Worm (Caenorhabditis elegans) whole organism, early embryonic: ENCODE results near the gene sap-49.

ENCODE experiments used
- B0310.2 ChIP-seq: sonication (generic microtip); optimal IDR thresholded peaks from 2 replicates; lab custom pipeline; 2016; ENCODE audit warnings: mild to moderate bottlenecking, missing genetic modification characterization, missing compliant biosample characterization
- F13C5.2 ChIP-seq: sonication (generic microtip); optimal IDR thresholded peaks from 2 replicates; lab custom pipeline; 2017; ENCODE audit warnings: mild to moderate bottlenecking, missing genetic modification characterization, inconsistent platforms, missing compliant biosample characterization
- aly-1 ChIP-seq: sonication (generic microtip); optimal IDR thresholded peaks from 2 replicates; lab custom pipeline; 2016; ENCODE audit warnings: missing genetic modification characterization, missing compliant biosample characterization
- ama-1 ChIP-seq: fragments of 150-350 bp; optimal IDR thresholded peaks from 2 replicates; lab custom pipeline; 2014
- ceh-13 ChIP-seq: fragments of 200-800 bp; sonication (Bioruptor generic); optimal IDR thresholded peaks from 2 replicates; lab custom pipeline; 2018; ENCODE audit warnings: mild to moderate bottlenecking, missing genetic modification characterization, missing compliant biosample characterization
- ceh-36 ChIP-seq: sonication (generic microtip); optimal IDR thresholded peaks from 2 replicates; lab custom pipeline; 2016; ENCODE audit warnings: missing genetic modification characterization, inconsistent platforms, missing compliant biosample characterization
- ets-7 ChIP-seq: sonication (generic microtip); optimal IDR thresholded peaks from 2 replicates; lab custom pipeline; 2016; ENCODE audit warnings: missing genotype, missing genetic modification characterization, missing compliant biosample characterization
- flt-1 ChIP-seq: fragments of 200-800 bp; sonication (Bioruptor generic); IDR thresholded peaks from 2 replicates; pipeline ENCODE4 v1.3.6; 2022; ENCODE audit warnings: missing genetic modification characterization, missing compliant biosample characterization
- hmbx-1 ChIP-seq: sonication (generic microtip); optimal IDR thresholded peaks from 2 replicates; lab custom pipeline; 2016; ENCODE audit warnings: mild to moderate bottlenecking, missing genetic modification characterization, missing compliant biosample characterization
- hmg-4 ChIP-seq: fragments of 200-800 bp; sonication (Bioruptor generic); optimal IDR thresholded peaks from 2 replicates; lab custom pipeline; 2018; ENCODE audit warnings: mild to moderate bottlenecking, missing genetic modification characterization, missing compliant biosample characterization
- hnd-1 ChIP-seq: sonication (generic microtip); optimal IDR thresholded peaks from 2 replicates; lab custom pipeline; 2016; ENCODE audit warnings: missing genetic modification characterization, missing compliant biosample characterization
- pes-1 ChIP-seq: fragments of 200-800 bp; sonication (Bioruptor generic); IDR thresholded peaks from 2 replicates; pipeline ENCODE4 v1.3.6; 2022; ENCODE audit warnings: missing genetic modification reagents, missing genetic modification characterization, missing compliant biosample characterization
- scrt-1 ChIP-seq: fragments of 200-800 bp; sonication (Bioruptor generic); IDR thresholded peaks from 2 replicates; pipeline ENCODE4 v1.3.6; 2022; ENCODE audit warnings: missing genetic modification characterization, missing compliant biosample characterization
- sea-1 ChIP-seq: fragments of 200-800 bp; sonication (Bioruptor generic); conservative IDR thresholded peaks from 2 replicates; pipeline ENCODE4 v1.3.6; 2022; ENCODE audit warnings: missing genetic modification characterization, missing compliant biosample characterization
- tbx-11 ChIP-seq: fragments of 200-800 bp; sonication (Bioruptor generic); IDR thresholded peaks from 2 replicates; pipeline ENCODE4 v1.3.6; 2022; ENCODE audit warnings: missing genetic modification characterization, missing compliant biosample characterization
- tbx-37 ChIP-seq: fragments of 200-800 bp; sonication (Bioruptor generic); conservative IDR thresholded peaks from 2 replicates; pipeline ENCODE4 v1.3.6; 2022; ENCODE audit warnings: missing genetic modification reagents, missing genetic modification characterization, missing compliant biosample characterization
- tra-4 ChIP-seq: sonication (generic microtip); optimal IDR thresholded peaks from 2 replicates; lab custom pipeline; 2017; ENCODE audit warnings: missing genetic modification characterization, missing compliant biosample characterization

Gene sap-49

ce11 chrII:8034008-8034407 is 1.6 kb downstream of the sap-49 start:
- TF ChIP-seq flt-1 (GFP tag; lab: Robert Waterston, UW) (no peak), ceh-36 (tag; lab: Kevin White, UChicago) (no peak), scrt-1 (GFP tag; lab: Robert Waterston, UW) (no peak), ets-7 (tag; lab: Kevin White, UChicago) (no peak), ama-1 (no peak), hnd-1 (tag; lab: Kevin White, UChicago) (no peak), sea-1 (GFP tag; lab: Robert Waterston, UW) (no peak), hmbx-1 (tag; lab: Kevin White, UChicago) (no peak), tbx-37 (GFP tag; lab: Robert Waterston, UW) (no peak), F13C5.2 (no peak), ceh-13 (no peak), pes-1 (no peak), B0310.2 (tag; lab: Kevin White, UChicago) (no peak), aly-1 (tag; lab: Kevin White, UChicago) (no peak), tbx-11 (GFP tag; lab: Robert Waterston, UW) (no peak), hmg-4 (GFP tag; lab: Kevin White, UChicago) (no peak), tra-4 (no peak)

- TF ChIP-seq pes-1 (no peak), sea-1 (GFP tag; lab: Robert Waterston, UW) (no peak), F13C5.2 (no peak), ceh-13 (no peak), scrt-1 (GFP tag; lab: Robert Waterston, UW) (no peak), B0310.2 (tag; lab: Kevin White, UChicago) (no peak), ets-7 (tag; lab: Kevin White, UChicago) (no peak), tbx-37 (GFP tag; lab: Robert Waterston, UW) (no peak), tbx-11 (GFP tag; lab: Robert Waterston, UW) (no peak), ama-1 (no peak)
Observed at ce11 chrII:8032657-8033056, 2.9 kb downstream of the sap-49 start, which contains the start of gene nrf-6. nrf-6 (minus strand) TSS chrII:8032708.

- TF ChIP-seq tbx-37 (GFP tag; lab: Robert Waterston, UW) (no peak), aly-1 (tag; lab: Kevin White, UChicago) (no peak), pes-1 (no peak), hnd-1 (tag; lab: Kevin White, UChicago) (no peak), hmbx-1 (tag; lab: Kevin White, UChicago) (no peak), ceh-36 (tag; lab: Kevin White, UChicago) (no peak), tbx-11 (GFP tag; lab: Robert Waterston, UW) (no peak), scrt-1 (GFP tag; lab: Robert Waterston, UW) (no peak), tra-4 (no peak), F13C5.2 (no peak), hmg-4 (GFP tag; lab: Kevin White, UChicago) (no peak), sea-1 (GFP tag; lab: Robert Waterston, UW) (no peak), ceh-13 (no peak)
Observed at ce11 chrII:8028730-8029129, 6.8 kb downstream of the sap-49 start.

- TF ChIP-seq F13C5.2 (peak; percentile 63), ama-1 (no peak), pes-1 (peak; percentile 24; the same call in 1 of the 2 replicates), B0310.2 (tag; lab: Kevin White, UChicago) (peak; percentile 26), aly-1 (tag; lab: Kevin White, UChicago) (peak; percentile 80), tbx-11 (GFP tag; lab: Robert Waterston, UW) (no peak), hmg-4 (GFP tag; lab: Kevin White, UChicago) (peak; percentile 95), ceh-13 (no peak), tra-4 (no peak), hnd-1 (tag; lab: Kevin White, UChicago) (no peak), tbx-37 (GFP tag; lab: Robert Waterston, UW) (no peak), hmbx-1 (tag; lab: Kevin White, UChicago) (no peak), scrt-1 (GFP tag; lab: Robert Waterston, UW) (peak; percentile 59; the same call in 1 of the 2 replicates), ceh-36 (tag; lab: Kevin White, UChicago) (no peak), sea-1 (GFP tag; lab: Robert Waterston, UW) (no peak; the same call in 1 of the 2 replicates), ets-7 (tag; lab: Kevin White, UChicago) (peak; percentile 35)
Observed at ce11 chrII:8028246-8028694, 7.3 kb downstream of the sap-49 start.

ce11 chrII:8027663-8028062 is 7.9 kb downstream of the sap-49 start, which contains the start of gene swsn-7:
swsn-7 (minus strand) TSS chrII:8027763.
- TF ChIP-seq tra-4: no peak
- no peak for TF ChIP-seq ets-7 (tag; lab: Kevin White, UChicago)
- no peak for TF ChIP-seq B0310.2 (tag; lab: Kevin White, UChicago)
- no peak for TF ChIP-seq sea-1 (GFP tag; lab: Robert Waterston, UW)
- no peak for TF ChIP-seq ama-1
- TF ChIP-seq hmg-4 (GFP tag; lab: Kevin White, UChicago): no peak
- no peak for TF ChIP-seq scrt-1 (GFP tag; lab: Robert Waterston, UW)
- TF ChIP-seq ceh-13: no peak
- TF ChIP-seq aly-1 (tag; lab: Kevin White, UChicago): no peak
- TF ChIP-seq hmbx-1 (tag; lab: Kevin White, UChicago): no peak
- TF ChIP-seq flt-1 (GFP tag; lab: Robert Waterston, UW): no peak
- no peak for TF ChIP-seq ceh-36 (tag; lab: Kevin White, UChicago)
- TF ChIP-seq hnd-1 (tag; lab: Kevin White, UChicago): no peak

ce11 chrII:8022461-8022860 is 13.1 kb downstream of the sap-49 start, which contains the start of gene hda-2:
hda-2 (minus strand) TSS chrII:8022561.
- TF ChIP-seq F13C5.2 (no peak), ets-7 (tag; lab: Kevin White, UChicago) (no peak), tra-4 (no peak), aly-1 (tag; lab: Kevin White, UChicago) (no peak), pes-1 (no peak), flt-1 (GFP tag; lab: Robert Waterston, UW) (no peak), ceh-13 (no peak), hnd-1 (tag; lab: Kevin White, UChicago) (no peak), tbx-37 (GFP tag; lab: Robert Waterston, UW) (no peak), scrt-1 (GFP tag; lab: Robert Waterston, UW) (no peak), ama-1 (no peak), hmbx-1 (tag; lab: Kevin White, UChicago) (no peak), B0310.2 (tag; lab: Kevin White, UChicago) (no peak), sea-1 (GFP tag; lab: Robert Waterston, UW) (no peak), ceh-36 (tag; lab: Kevin White, UChicago) (no peak), tbx-11 (GFP tag; lab: Robert Waterston, UW) (no peak), hmg-4 (GFP tag; lab: Kevin White, UChicago) (no peak)
